Fruit fly (Drosophila melanogaster) whole organism, embryonic: ENCODE data around the gene Lst8.
A peak's percentile ranks its signal among the peaks of the same experiment; 100 is the strongest.

Source experiments
- B-H2 ChIP-seq: fragments of 200-800 bp; sonication (Bioruptor generic); optimal IDR thresholded peaks from 2 replicates; lab custom pipeline; 2018; ENCODE audit warnings: missing biosample characterization, mild to moderate bottlenecking, missing genetic modification characterization
- BEAF-32 ChIP-seq: fragments of 200-800 bp; sonication (Bioruptor generic); optimal IDR thresholded peaks from 3 replicates; lab custom pipeline; 2017; ENCODE audit warnings: missing biosample characterization, missing genetic modification characterization, mild to moderate bottlenecking, moderate library complexity, missing genetic modification reagents
- Bteb2 ChIP-seq: fragments of 200-800 bp; sonication (Bioruptor generic); optimal IDR thresholded peaks from 2 replicates; lab custom pipeline; 2016; ENCODE audit warnings: missing biosample characterization, missing genetic modification characterization
- CG10321 ChIP-seq: fragments of 200-800 bp; sonication (Bioruptor generic); IDR thresholded peaks from 2 replicates; pipeline ENCODE4 v1.3.6; 2022; ENCODE audit warnings: missing biosample characterization, missing genetic modification characterization
- CG10565 ChIP-seq: fragments of 200-800 bp; sonication (Bioruptor generic); optimal IDR thresholded peaks from 3 replicates; lab custom pipeline; 2016; ENCODE audit warnings: missing biosample characterization, mild to moderate bottlenecking, missing genetic modification characterization
- CG11247 ChIP-seq: fragments of 200-800 bp; sonication (Bioruptor generic); IDR thresholded peaks from 2 replicates; pipeline ENCODE4 v1.3.6; 2022; ENCODE audit warnings: missing biosample characterization, missing genetic modification characterization
- CG11696 ChIP-seq: fragments of 200-800 bp; sonication (Bioruptor generic); IDR thresholded peaks from 2 replicates; pipeline ENCODE4 v1.3.6; 2022; ENCODE audit warnings: missing biosample characterization, missing genetic modification characterization
- CG11723 ChIP-seq: fragments of 200-800 bp; sonication (Bioruptor generic); optimal IDR thresholded peaks from 2 replicates; lab custom pipeline; 2017; ENCODE audit warnings: missing biosample characterization, mild to moderate bottlenecking, missing genetic modification characterization
- CG12659 ChIP-seq: fragments of 200-800 bp; sonication (Bioruptor generic); optimal IDR thresholded peaks from 3 replicates; lab custom pipeline; 2017; ENCODE audit warnings: mild to moderate bottlenecking, missing biosample characterization, missing genetic modification reagents, missing genetic modification characterization
- CG13287 ChIP-seq: fragments of 200-800 bp; sonication (Bioruptor generic); IDR thresholded peaks from 2 replicates; pipeline ENCODE4 v1.3.6; 2022; ENCODE audit warnings: missing biosample characterization, missing genetic modification characterization; ENCODE audit not compliant: partially characterized antibody
- CG15696 ChIP-seq: fragments of 200-800 bp; sonication (Bioruptor generic); optimal IDR thresholded peaks from 2 replicates; lab custom pipeline; 2019; ENCODE audit warnings: missing biosample characterization, mild to moderate bottlenecking, missing genetic modification characterization, moderate library complexity
- CG16813 ChIP-seq: fragments of 200-800 bp; sonication (Bioruptor generic); IDR thresholded peaks from 3 replicates; pipeline ENCODE4 v1.3.6; 2022; ENCODE audit warnings: missing biosample characterization, missing genetic modification characterization; ENCODE audit not compliant: partially characterized antibody
- CG16863 ChIP-seq: fragments of 200-800 bp; sonication (Bioruptor generic); optimal IDR thresholded peaks from 3 replicates; lab custom pipeline; 2016; ENCODE audit warnings: missing biosample characterization, missing genetic modification characterization
- CG17328 ChIP-seq: fragments of 200-800 bp; sonication (Bioruptor generic); IDR thresholded peaks from 2 replicates; pipeline ENCODE4 v1.3.6; 2022; ENCODE audit warnings: missing biosample characterization, missing genetic modification characterization
- CG18599 ChIP-seq: fragments of 200-800 bp; sonication (Bioruptor generic); optimal IDR thresholded peaks from 3 replicates; lab custom pipeline; 2017; ENCODE audit warnings: missing biosample characterization, missing genetic modification characterization, mild to moderate bottlenecking, moderate library complexity, missing genetic modification reagents
- CG2120 ChIP-seq: fragments of 200-800 bp; sonication (Bioruptor generic); optimal IDR thresholded peaks from 3 replicates; lab custom pipeline; 2016; ENCODE audit warnings: missing biosample characterization, missing genetic modification characterization
- CG3838 ChIP-seq: fragments of 200-800 bp; sonication (Bioruptor generic); optimal IDR thresholded peaks from 3 replicates; lab custom pipeline; 2016; ENCODE audit warnings: missing biosample characterization, missing genetic modification characterization
- CG4328 ChIP-seq: fragments of 200-800 bp; sonication (Bioruptor generic); optimal IDR thresholded peaks from 3 replicates; lab custom pipeline; 2017; ENCODE audit warnings: missing biosample characterization, missing genetic modification reagents, missing genetic modification characterization
- CG5180 ChIP-seq: fragments of 200-800 bp; sonication (Bioruptor generic); optimal IDR thresholded peaks from 3 replicates; lab custom pipeline; 2017; ENCODE audit warnings: missing biosample characterization, missing genetic modification characterization, mild to moderate bottlenecking, moderate library complexity, missing genetic modification reagents
- CG6683 ChIP-seq: fragments of 200-800 bp; sonication (Bioruptor generic); optimal IDR thresholded peaks from 2 replicates; lab custom pipeline; 2017; ENCODE audit warnings: missing biosample characterization, mild to moderate bottlenecking, missing genetic modification characterization, missing genetic modification reagents
- CG7556 ChIP-seq: fragments of 200-800 bp; sonication (Bioruptor generic); optimal IDR thresholded peaks from 2 replicates; lab custom pipeline; 2017; ENCODE audit warnings: missing biosample characterization, mild to moderate bottlenecking, missing genetic modification characterization
- D ChIP-seq, 2 experiments: fragments of 200-800 bp in 1 of 2; fragments of >200 bp in 1 of 2; sonication (Bioruptor generic) in 1 of 2; optimal IDR thresholded peaks; 2 replicates in 1 of 2; 3 replicates in 1 of 2; lab custom pipeline; 2017; ENCODE audit warnings: mild to moderate bottlenecking in 1 of 2, missing biosample characterization in 1 of 2, missing genetic modification characterization in 1 of 2, missing genetic modification reagents in 1 of 2
- Deaf1 ChIP-seq: fragments of 200-800 bp; optimal IDR thresholded peaks from 3 replicates; lab custom pipeline; 2019; ENCODE audit warnings: missing biosample characterization, mild to moderate bottlenecking, missing genetic modification characterization, moderate library complexity
- Drgx ChIP-seq: fragments of 200-800 bp; sonication (Bioruptor generic); IDR thresholded peaks from 2 replicates; pipeline ENCODE4 v1.3.6; 2022; ENCODE audit warnings: missing biosample characterization, missing genetic modification characterization
- Gsc ChIP-seq: fragments of 200-800 bp; sonication (Bioruptor generic); IDR thresholded peaks from 2 replicates; pipeline ENCODE4 v1.3.6; 2022; ENCODE audit warnings: missing biosample characterization, missing genetic modification characterization
- H15 ChIP-seq: fragments of 200-800 bp; sonication (Bioruptor generic); IDR thresholded peaks from 3 replicates; pipeline ENCODE4 v1.3.6; 2022; ENCODE audit warnings: missing biosample characterization, missing genetic modification characterization
- Hr39 ChIP-seq: fragments of >200 bp; optimal IDR thresholded peaks from 2 replicates; lab custom pipeline; 2017
- MBD-R2 ChIP-seq: fragments of 200-800 bp; sonication (Bioruptor generic); IDR thresholded peaks from 2 replicates; pipeline ENCODE4 v1.3.6; 2022; ENCODE audit warnings: missing biosample characterization, missing genetic modification characterization
- Nf-YA ChIP-seq: fragments of 200-800 bp; sonication (Bioruptor generic); IDR thresholded peaks from 2 replicates; pipeline ENCODE4 v1.3.6; 2022; ENCODE audit warnings: missing biosample characterization, missing genetic modification characterization
- Side ChIP-seq: fragments of 200-800 bp; sonication (Bioruptor generic); optimal IDR thresholded peaks from 2 replicates; lab custom pipeline; 2016; ENCODE audit warnings: missing biosample characterization, missing genetic modification characterization
- Sin3A ChIP-seq: fragments of >200 bp; optimal IDR thresholded peaks from 2 replicates; lab custom pipeline; 2018
- corto ChIP-seq: fragments of 200-800 bp; sonication (Bioruptor generic); optimal IDR thresholded peaks from 2 replicates; lab custom pipeline; 2016; ENCODE audit warnings: missing biosample characterization, mild to moderate bottlenecking, missing genetic modification characterization, moderate library complexity
- ems ChIP-seq: fragments of 200-800 bp; sonication (Bioruptor generic); optimal IDR thresholded peaks from 3 replicates; lab custom pipeline; 2016; ENCODE audit warnings: missing biosample characterization, missing genetic modification characterization
- en ChIP-seq: fragments of 200-800 bp; sonication (Bioruptor generic); optimal IDR thresholded peaks from 2 replicates; lab custom pipeline; 2016; ENCODE audit warnings: missing biosample characterization, missing genetic modification characterization
- fru ChIP-seq: fragments of >200 bp; optimal IDR thresholded peaks from 2 replicates; lab custom pipeline; 2017
- ind ChIP-seq: fragments of 200-800 bp; sonication (Bioruptor generic); optimal IDR thresholded peaks from 3 replicates; lab custom pipeline; 2016; ENCODE audit warnings: missing biosample characterization, missing genetic modification characterization
- jing ChIP-seq: fragments of 200-800 bp; sonication (Bioruptor generic); optimal IDR thresholded peaks from 2 replicates; lab custom pipeline; 2018; ENCODE audit warnings: missing biosample characterization, mild to moderate bottlenecking, missing genetic modification characterization
- lbe ChIP-seq: fragments of 200-800 bp; sonication (Bioruptor generic); optimal IDR thresholded peaks from 2 replicates; lab custom pipeline; 2016; ENCODE audit warnings: missing biosample characterization, mild to moderate bottlenecking, missing genetic modification characterization
- mld ChIP-seq: fragments of 200-800 bp; sonication (Bioruptor generic); IDR thresholded peaks from 3 replicates; pipeline ENCODE4 v1.3.6; 2022; ENCODE audit warnings: missing biosample characterization, missing genetic modification characterization; ENCODE audit not compliant: partially characterized antibody
- nerfin-1 ChIP-seq: fragments of 200-800 bp; sonication (Bioruptor generic); optimal IDR thresholded peaks from 3 replicates; lab custom pipeline; 2019; ENCODE audit warnings: missing biosample characterization, mild to moderate bottlenecking, missing genetic modification characterization, moderate library complexity
- pan ChIP-seq, 4 experiments: fragments of >200 bp in 3 of 4; fragments of 200-800 bp in 1 of 4; sonication (Bioruptor generic) in 1 of 4; optimal IDR thresholded peaks in 3 of 4; IDR thresholded peaks in 1 of 4; 2 replicates each; pipeline versions ENCODE4 v1.3.6 to Lab custom; 2017 to 2022; ENCODE audit warnings: missing biosample characterization in 2 of 4, missing genetic modification characterization in 2 of 4, mixed read lengths in 1 of 4
- pros ChIP-seq: fragments of 200-800 bp; sonication (Bioruptor generic); optimal IDR thresholded peaks from 3 replicates; lab custom pipeline; 2019; ENCODE audit warnings: missing biosample characterization, mild to moderate bottlenecking, missing genetic modification characterization, moderate library complexity
- psq ChIP-seq: fragments of 200-800 bp; sonication (Bioruptor generic); optimal IDR thresholded peaks from 2 replicates; lab custom pipeline; 2017; ENCODE audit warnings: missing biosample characterization, missing genetic modification characterization
- ro ChIP-seq: fragments of 200-800 bp; sonication (Bioruptor generic); IDR thresholded peaks from 2 replicates; pipeline ENCODE4 v1.3.6; 2022; ENCODE audit warnings: missing biosample characterization, missing genetic modification characterization
- row ChIP-seq: fragments of 200-800 bp; sonication (Bioruptor generic); IDR thresholded peaks from 3 replicates; pipeline ENCODE4 v1.3.6; 2022; ENCODE audit warnings: missing biosample characterization, missing genetic modification characterization
- seq ChIP-seq: fragments of 200-800 bp; sonication (Bioruptor generic); IDR thresholded peaks from 2 replicates; pipeline ENCODE4 v1.3.6; 2022; ENCODE audit warnings: missing biosample characterization, missing genetic modification characterization
- sna ChIP-seq: fragments of 200-800 bp; sonication (Bioruptor generic); IDR thresholded peaks from 2 replicates; pipeline ENCODE4 v1.3.6; 2022; ENCODE audit warnings: missing biosample characterization, missing genetic modification characterization; ENCODE audit not compliant: partially characterized antibody
- sob ChIP-seq: fragments of 200-800 bp; sonication (Bioruptor generic); IDR thresholded peaks from 2 replicates; pipeline ENCODE4 v1.3.6; 2022; ENCODE audit warnings: missing biosample characterization, missing genetic modification characterization
- sqz ChIP-seq: fragments of 200-800 bp; sonication (Bioruptor generic); optimal IDR thresholded peaks from 3 replicates; lab custom pipeline; 2018; ENCODE audit warnings: missing biosample characterization, mild to moderate bottlenecking, missing genetic modification characterization
- usp ChIP-seq: fragments of >200 bp; optimal IDR thresholded peaks from 2 replicates; lab custom pipeline; 2017; ENCODE audit warnings: missing biosample characterization, missing genetic modification characterization
- zf30C ChIP-seq: fragments of 200-800 bp; sonication (Bioruptor generic); optimal IDR thresholded peaks from 3 replicates; lab custom pipeline; 2018; ENCODE audit warnings: missing biosample characterization, mild to moderate bottlenecking, missing genetic modification characterization

Lst8 gene

DNA sequence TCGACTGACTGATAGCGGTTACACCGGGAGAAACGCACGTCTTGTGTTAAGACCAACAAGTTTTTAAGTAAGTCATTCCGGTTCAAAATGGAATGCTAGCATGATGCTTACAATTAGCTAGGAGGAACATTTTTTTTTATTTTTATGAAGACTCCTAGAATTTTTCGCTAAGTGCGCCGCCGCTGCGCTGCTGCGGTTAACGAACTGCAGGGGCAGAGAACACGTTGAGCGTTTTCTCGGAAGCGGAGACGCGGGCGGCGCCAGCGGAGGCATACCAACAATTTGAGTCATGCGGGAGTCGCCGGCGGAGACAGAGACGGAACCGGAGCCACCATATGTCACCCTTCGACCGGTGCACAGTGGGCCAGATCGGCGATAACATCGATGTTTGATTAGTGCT lies 40.3 kb upstream of the Lst8 start (continued):
- peak; percentile 98 for TF ChIP-seq ems (GFP tag; lab: Kevin White, UChicago)
- peak; percentile 90 for TF ChIP-seq CG15696
- peak; percentile 12; the same call in 1 of the 2 replicates for TF ChIP-seq CG13287
- no peak for TF ChIP-seq usp (GFP tag; lab: Kevin White, UChicago)
- TF ChIP-seq Sin3A (lab: Kevin White, UChicago), result no peak
- peak; percentile 97 for TF ChIP-seq ind (GFP tag; lab: Kevin White, UChicago)
- peak; percentile 93 for TF ChIP-seq CG10565 (GFP tag; lab: Kevin White, UChicago)
- TF ChIP-seq pan (optimal IDR thresholded peaks at IDR 0.05; lab: Kevin White, UChicago), result no peak
- peak in 1 of 2 experiments; percentile 98 for TF ChIP-seq pan (GFP tag; optimal IDR thresholded peaks at IDR 0.05 in 1 of 2, IDR thresholded peaks at IDR 0.05 in 1 of 2)
- TF ChIP-seq CG16813 (GFP tag; lab: Robert Waterston, UW), result no peak
- peak; percentile 84 for TF ChIP-seq CG10321 (GFP tag; lab: Robert Waterston, UW)
- TF ChIP-seq Drgx (GFP tag; lab: Robert Waterston, UW), result peak; percentile 98
- peak; percentile 98 for TF ChIP-seq CG16863 (GFP tag; lab: Kevin White, UChicago)
- no peak for TF ChIP-seq Hr39 (lab: Kevin White, UChicago)
- TF ChIP-seq Gsc (GFP tag; lab: Robert Waterston, UW), result peak; percentile 91
- TF ChIP-seq Side (GFP tag; lab: Kevin White, UChicago), result peak; percentile 97
- peak; percentile 95 for TF ChIP-seq CG11247 (GFP tag; lab: Robert Waterston, UW)
- TF ChIP-seq CG2120, result peak; percentile 95
- peak; percentile 89 for TF ChIP-seq CG5180 (GFP tag; lab: Kevin White, UChicago)
- TF ChIP-seq H15 (GFP tag; lab: Robert Waterston, UW), result peak; percentile 96
- TF ChIP-seq CG3838 (GFP tag; lab: Kevin White, UChicago), result peak; percentile 90
- TF ChIP-seq jing (GFP tag; lab: Kevin White, UChicago), result peak; percentile 94
- TF ChIP-seq ro (GFP tag; lab: Robert Waterston, UW), result peak; percentile 89
- peak; percentile 95 for TF ChIP-seq CG11723 (GFP tag; lab: Kevin White, UChicago)
- peak; percentile 97 for TF ChIP-seq CG18599 (GFP tag; lab: Kevin White, UChicago)
- peak; percentile 94 for TF ChIP-seq CG7556 (GFP tag; lab: Kevin White, UChicago)
- TF ChIP-seq lbe (GFP tag; lab: Kevin White, UChicago), result peak; percentile 98
- TF ChIP-seq en (GFP tag; lab: Kevin White, UChicago), result peak; percentile 96
- TF ChIP-seq CG4328 (GFP tag; lab: Kevin White, UChicago), result peak; percentile 91
- TF ChIP-seq BEAF-32 (GFP tag; lab: Kevin White, UChicago), result peak; percentile 11
- peak; percentile 98 for TF ChIP-seq row
- no peak for TF ChIP-seq fru (lab: Kevin White, UChicago)
- TF ChIP-seq sqz (GFP tag; lab: Kevin White, UChicago), result peak; percentile 93
- TF ChIP-seq MBD-R2 (GFP tag; lab: Robert Waterston, UW), result peak; percentile 85
- peak; percentile 93 for TF ChIP-seq zf30C (GFP tag; lab: Kevin White, UChicago)
- TF ChIP-seq seq (GFP tag; lab: Robert Waterston, UW), result peak; percentile 96
- peak; percentile 85 for TF ChIP-seq B-H2
- TF ChIP-seq sob, result peak; percentile 98
- TF ChIP-seq CG17328 (GFP tag; lab: Robert Waterston, UW), result peak; percentile 98
- TF ChIP-seq sna (GFP tag; lab: Robert Waterston, UW), result no peak
- TF ChIP-seq Bteb2 (GFP tag; lab: Kevin White, UChicago), result peak; percentile 95
- peak; percentile 97 for TF ChIP-seq corto (GFP tag; lab: Kevin White, UChicago)
- TF ChIP-seq CG11696 (GFP tag; lab: Robert Waterston, UW), result peak; percentile 86
- peak; percentile 95 for TF ChIP-seq Nf-YA (GFP tag; lab: Robert Waterston, UW)
- TF ChIP-seq pros, result peak; percentile 26
- peak; percentile 98 for TF ChIP-seq CG12659 (GFP tag; lab: Kevin White, UChicago)
- TF ChIP-seq nerfin-1 (tag; lab: Kevin White, UChicago), result peak; percentile 94
- no peak for TF ChIP-seq D (optimal IDR thresholded peaks at IDR 0.05; lab: Kevin White, UChicago)
- TF ChIP-seq D (GFP tag; optimal IDR thresholded peaks at IDR 0.05; lab: Kevin White, UChicago), result peak; percentile 94
- peak; percentile 89 for TF ChIP-seq CG6683 (GFP tag; lab: Kevin White, UChicago)
- peak; percentile 73 for TF ChIP-seq Deaf1 (tag; lab: Kevin White, UChicago)
- no peak for TF ChIP-seq mld (GFP tag; lab: Robert Waterston, UW)
- TF ChIP-seq psq (GFP tag; lab: Kevin White, UChicago), result peak; percentile 85
